Worm (Caenorhabditis elegans) whole organism, L4 larva: ENCODE data around the gene F40F8.12.
A peak's percentile ranks its signal among the peaks of the same experiment; 100 is the strongest.

ENCODE experiments used
- D1046.2 ChIP-seq: fragments of 200-800 bp; sonication (Bioruptor generic); IDR thresholded peaks from 2 replicates; pipeline ENCODE4 v1.3.6; 2022; ENCODE audit warnings: missing genetic modification characterization, missing compliant biosample characterization
- Y48G9A.11 ChIP-seq: fragments of 200-800 bp; sonication (Bioruptor generic); IDR thresholded peaks from 2 replicates; pipeline ENCODE4 v1.3.6; 2022; ENCODE audit warnings: missing genetic modification reagents, missing genetic modification characterization, missing compliant biosample characterization
- Y75B8A.6 ChIP-seq: fragments of 200-800 bp; sonication (Bioruptor generic); IDR thresholded peaks from 2 replicates; pipeline ENCODE4 v1.3.6; 2022; ENCODE audit warnings: missing genetic modification reagents, missing genetic modification characterization, missing compliant biosample characterization
- aha-1 ChIP-seq: fragments of 150-350 bp; peaks from one replicate; lab custom pipeline; 2014; ENCODE audit warnings: missing biosample characterization, missing genetic modification characterization
- aly-2 ChIP-seq: sonication (generic microtip); optimal IDR thresholded peaks from 2 replicates; lab custom pipeline; 2018; ENCODE audit warnings: missing biosample characterization, missing genetic modification characterization
- ama-1 ChIP-seq: fragments of 150-350 bp; optimal IDR thresholded peaks from 2 replicates; lab custom pipeline; 2014; ENCODE audit warnings: inconsistent platforms, mixed read lengths
- ceh-32 ChIP-seq: sonication (generic microtip); optimal IDR thresholded peaks from 2 replicates; lab custom pipeline; 2016; ENCODE audit warnings: mild to moderate bottlenecking, missing genetic modification characterization, missing compliant biosample characterization; ENCODE audit not compliant: poor library complexity
- ces-1 ChIP-seq: fragments of 150-350 bp; sonication (generic microtip); optimal IDR thresholded peaks from 4 replicates; lab custom pipeline; 2014; ENCODE audit warnings: missing biosample characterization, missing genetic modification reagents, missing genetic modification characterization
- ctbp-1 ChIP-seq: fragments of 200-800 bp; sonication (Bioruptor generic); IDR thresholded peaks from 2 replicates; pipeline ENCODE4 v1.3.6; 2022; ENCODE audit warnings: missing genetic modification reagents, missing genetic modification characterization, missing compliant biosample characterization
- daf-16 ChIP-seq, 3 experiments: sonication (generic microtip); optimal IDR thresholded peaks; 2 replicates each; lab custom pipeline; 2016 to 2017; ENCODE audit warnings: missing genetic modification characterization in 3 of 3, missing genetic modification reagents in 3 of 3, mild to moderate bottlenecking in 2 of 3, missing compliant biosample characterization in 2 of 3, missing biosample characterization in 1 of 3, moderate library complexity in 1 of 3
- daf-19 ChIP-seq: fragments of 200-800 bp; sonication (Bioruptor generic); conservative IDR thresholded peaks from 2 replicates; pipeline ENCODE4 v1.3.6; 2022; ENCODE audit warnings: missing genetic modification characterization, missing compliant biosample characterization
- dmd-8 ChIP-seq: fragments of 200-800 bp; sonication (Bioruptor generic); IDR thresholded peaks from 2 replicates; pipeline ENCODE4 v1.3.6; 2022; ENCODE audit warnings: missing genetic modification characterization, missing compliant biosample characterization
- dpl-1 ChIP-seq: fragments of 150-350 bp; optimal IDR thresholded peaks from 2 replicates; lab custom pipeline; 2014; ENCODE audit warnings: missing biosample characterization, missing genetic modification reagents, missing genetic modification characterization
- egl-27 ChIP-seq: sonication (generic microtip); optimal IDR thresholded peaks from 3 replicates; lab custom pipeline; 2017; ENCODE audit warnings: missing biosample characterization, missing genetic modification reagents, missing genetic modification characterization
- egl-43 ChIP-seq: fragments of 200-800 bp; sonication (Bioruptor generic); IDR thresholded peaks from 2 replicates; pipeline ENCODE4 v1.3.6; 2022; ENCODE audit warnings: missing genetic modification reagents, missing genetic modification characterization, missing compliant biosample characterization
- hlh-30 ChIP-seq: sonication (generic microtip); optimal IDR thresholded peaks from 2 replicates; lab custom pipeline; 2017; ENCODE audit warnings: antibody characterized with exemption, mild to moderate bottlenecking, missing genetic modification characterization, missing compliant biosample characterization; ENCODE audit not compliant: insufficient read depth
- hmg-1.1 ChIP-seq: fragments of 200-800 bp; sonication (Bioruptor generic); IDR thresholded peaks from 2 replicates; pipeline ENCODE4 v1.3.6; 2022; ENCODE audit warnings: missing genetic modification reagents, missing genetic modification characterization, missing compliant biosample characterization
- jun-1 ChIP-seq: fragments of 150-350 bp; optimal IDR thresholded peaks from 2 replicates; lab custom pipeline; 2014; ENCODE audit warnings: missing biosample characterization, missing genetic modification reagents, missing genetic modification characterization
- lin-38 ChIP-seq: fragments of 200-800 bp; sonication (Bioruptor generic); IDR thresholded peaks from 2 replicates; pipeline ENCODE4 v1.3.6; 2022; ENCODE audit warnings: missing genetic modification reagents, missing genetic modification characterization, missing compliant biosample characterization
- lir-3 ChIP-seq: sonication (generic microtip); optimal IDR thresholded peaks from 2 replicates; lab custom pipeline; 2016; ENCODE audit warnings: mild to moderate bottlenecking, missing genetic modification characterization, missing compliant biosample characterization
- lsy-2 ChIP-seq, 2 experiments: fragments of 150-350 bp in 1 of 2; sonication (generic microtip) in 1 of 2; optimal IDR thresholded peaks; 2 replicates each; lab custom pipeline; 2014 to 2017; ENCODE audit warnings: missing biosample characterization in 2 of 2, missing genetic modification characterization in 2 of 2
- madf-9 ChIP-seq: fragments of 200-800 bp; sonication (Bioruptor generic); conservative IDR thresholded peaks from 2 replicates; pipeline ENCODE4 v1.3.6; 2022; ENCODE audit warnings: missing genetic modification reagents, missing genetic modification characterization, missing compliant biosample characterization
- mdl-1 ChIP-seq, 2 experiments: fragments of 150-350 bp in 1 of 2; sonication (generic microtip) in 1 of 2; optimal IDR thresholded peaks; 2 replicates each; lab custom pipeline; 2014 to 2017; ENCODE audit warnings: missing biosample characterization in 2 of 2, missing genetic modification characterization in 2 of 2
- mdt-29 ChIP-seq: fragments of 200-800 bp; sonication (Bioruptor generic); IDR thresholded peaks from 2 replicates; pipeline ENCODE4 v1.3.6; 2022; ENCODE audit warnings: missing genetic modification reagents, missing genetic modification characterization, missing compliant biosample characterization
- mes-2 ChIP-seq: sonication (generic microtip); optimal IDR thresholded peaks from 2 replicates; lab custom pipeline; 2016; ENCODE audit warnings: missing genotype, mild to moderate bottlenecking, missing genetic modification characterization, missing compliant biosample characterization; ENCODE audit not compliant: poor library complexity, severe bottlenecking
- mxl-2 ChIP-seq: fragments of 200-800 bp; sonication (Bioruptor generic); conservative IDR thresholded peaks from 2 replicates; pipeline ENCODE4 v1.3.6; 2022; ENCODE audit warnings: missing genetic modification reagents, missing genetic modification characterization, missing compliant biosample characterization
- nhr-11 ChIP-seq: fragments of 150-350 bp; optimal IDR thresholded peaks from 2 replicates; lab custom pipeline; 2014; ENCODE audit warnings: missing biosample characterization, missing genetic modification characterization
- nhr-42 ChIP-seq: fragments of 200-800 bp; sonication (Bioruptor generic); IDR thresholded peaks from 2 replicates; pipeline ENCODE4 v1.3.6; 2022; ENCODE audit warnings: missing genetic modification characterization, missing compliant biosample characterization
- nhr-6 ChIP-seq: fragments of 150-350 bp; optimal IDR thresholded peaks from 2 replicates; lab custom pipeline; 2014; ENCODE audit warnings: missing biosample characterization, missing genetic modification characterization
- nhr-77 ChIP-seq: fragments of 150-350 bp; optimal IDR thresholded peaks from 2 replicates; lab custom pipeline; 2014; ENCODE audit warnings: missing biosample characterization, missing genetic modification characterization
- php-3 ChIP-seq: fragments of 200-800 bp; sonication (Bioruptor generic); IDR thresholded peaks from 2 replicates; pipeline ENCODE4 v1.3.6; 2022; ENCODE audit warnings: missing genetic modification reagents, missing genetic modification characterization, missing compliant biosample characterization
- sdz-12 ChIP-seq: fragments of 200-800 bp; sonication (Bioruptor generic); optimal IDR thresholded peaks from 2 replicates; lab custom pipeline; 2018; ENCODE audit warnings: mild to moderate bottlenecking, missing genetic modification characterization, missing compliant biosample characterization
- snpc-1.2 ChIP-seq: fragments of 200-800 bp; sonication (Bioruptor generic); IDR thresholded peaks from 2 replicates; pipeline ENCODE4 v1.3.6; 2022; ENCODE audit warnings: missing genetic modification reagents, missing genetic modification characterization, missing compliant biosample characterization
- tra-1 ChIP-seq: fragments of 200-800 bp; sonication (Bioruptor generic); IDR thresholded peaks from 2 replicates; pipeline ENCODE4 v1.3.6; 2022; ENCODE audit warnings: missing genetic modification reagents, missing genetic modification characterization, missing compliant biosample characterization
- unc-39 ChIP-seq: sonication (generic microtip); optimal IDR thresholded peaks from 2 replicates; lab custom pipeline; 2017; ENCODE audit warnings: missing biosample characterization, missing genetic modification characterization
- unc-62 ChIP-seq, 3 experiments: fragments of 150-350 bp in 1 of 3; sonication (generic microtip); optimal IDR thresholded peaks in 2 of 3; peaks in 1 of 3; 1 replicate in 1 of 3; 2 replicates in 2 of 3; lab custom pipeline; 2014 to 2017; ENCODE audit warnings: missing biosample characterization in 3 of 3, missing genetic modification characterization in 3 of 3, missing genetic modification reagents in 3 of 3, missing genotype in 1 of 3
- vab-7 ChIP-seq: fragments of 200-800 bp; sonication (Bioruptor generic); IDR thresholded peaks from 2 replicates; pipeline ENCODE4 v1.3.6; 2022; ENCODE audit warnings: missing genetic modification reagents, missing genetic modification characterization, missing compliant biosample characterization
- ztf-7 ChIP-seq: fragments of 150-350 bp; optimal IDR thresholded peaks from 2 replicates; lab custom pipeline; 2014; ENCODE audit warnings: missing biosample characterization, missing genetic modification characterization

F40F8.12 gene

DNA sequence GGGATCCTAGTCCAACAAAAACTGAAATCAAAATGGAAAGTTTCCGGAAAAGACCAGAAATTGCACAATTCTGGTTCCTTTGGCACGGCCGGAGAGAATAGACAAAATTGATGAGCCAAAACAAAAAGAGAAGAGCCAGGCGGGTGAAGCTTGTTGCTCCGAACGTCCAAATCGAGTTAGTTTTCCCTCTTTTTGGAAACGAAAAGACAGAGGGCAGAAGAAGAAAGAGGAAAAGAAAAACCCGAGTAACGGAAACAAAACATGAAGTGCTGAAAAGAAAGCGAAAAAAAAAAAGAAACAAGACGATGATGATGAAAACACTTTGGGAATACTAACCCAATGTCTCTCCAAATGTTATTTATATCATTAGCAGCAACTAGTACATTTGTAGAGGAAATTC is 38.0 kb upstream of the F40F8.12 start:
- no peak for TF ChIP-seq jun-1 (tag; lab: Kevin White, UChicago)
- peak; percentile 62 for TF ChIP-seq ces-1 (GFP tag; lab: Kevin White, UChicago)
- no peak for TF ChIP-seq lin-38
- no peak for TF ChIP-seq hlh-30
- no peak for TF ChIP-seq dmd-8 (GFP tag; lab: Robert Waterston, UW)

DNA sequence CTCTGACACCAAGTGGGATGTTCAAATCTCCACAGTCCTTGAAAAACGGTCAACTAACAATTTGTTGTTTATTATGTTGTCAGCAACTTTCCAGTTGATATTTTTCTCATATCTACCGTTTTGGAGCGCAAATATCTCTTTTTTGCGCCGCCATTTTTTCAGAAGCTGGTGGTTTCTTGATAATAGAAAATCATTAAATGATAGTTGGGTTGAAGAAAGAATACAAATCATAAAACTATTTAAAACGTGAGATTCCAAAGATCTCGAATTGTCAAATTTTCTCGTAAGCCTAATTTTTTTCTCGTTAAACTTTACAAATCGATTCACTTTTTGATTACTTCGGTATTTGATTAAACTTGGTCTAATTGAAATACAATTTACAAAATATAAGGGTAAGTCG is 37.2 kb upstream of the F40F8.12 start, which contains the start of gene rpl-42:
rpl-42 (plus strand) TSS at position 301 of the 400 bp plus-strand sequence.
- TF ChIP-seq snpc-1.2 (GFP tag; lab: Robert Waterston, UW) (no peak), aha-1 (tag; lab: Kevin White, UChicago) (no peak), dmd-8 (GFP tag; lab: Robert Waterston, UW) (no peak), egl-27 (tag; lab: Kevin White, UChicago) (no peak), D1046.2 (GFP tag; lab: Robert Waterston, UW) (no peak), hlh-30 (no peak), unc-39 (tag; lab: Kevin White, UChicago) (no peak), daf-19 (GFP tag; lab: Robert Waterston, UW) (no peak), mdt-29 (GFP tag; lab: Robert Waterston, UW) (no peak), Y75B8A.6 (GFP tag; lab: Robert Waterston, UW) (no peak), jun-1 (tag; lab: Kevin White, UChicago) (no peak)

DNA sequence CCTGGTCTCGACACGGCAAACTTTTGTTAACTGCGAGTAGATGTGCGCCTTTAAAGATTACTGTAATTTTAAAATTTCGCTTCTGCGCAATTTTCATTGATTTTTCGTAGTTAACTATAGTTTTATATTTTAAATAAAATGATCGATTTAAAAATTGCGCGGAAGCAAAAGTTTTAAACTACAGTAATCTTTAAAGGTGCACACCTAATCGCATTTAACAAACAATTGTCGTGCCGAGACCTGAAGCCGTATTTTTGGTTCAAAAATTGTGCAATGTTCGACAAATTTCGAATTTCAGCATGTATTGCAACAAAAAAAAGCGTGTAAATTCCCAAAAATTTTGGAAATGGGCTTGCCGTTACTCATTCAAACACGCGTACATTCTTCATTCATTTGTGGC is 35.2 kb upstream of the F40F8.12 start:
- TF ChIP-seq aha-1 (tag; lab: Kevin White, UChicago) (peak; percentile 15), aly-2 (tag; lab: Kevin White, UChicago) (no peak), unc-62 (GFP tag; optimal IDR thresholded peaks at IDR 0.05 in 1 of 2; lab: Kevin White, UChicago) (peak in 1 of 2 experiments; percentile 26), unc-62 (tag; optimal IDR thresholded peaks at IDR 0.05; lab: Kevin White, UChicago) (no peak), tra-1 (GFP tag; lab: Robert Waterston, UW) (no peak)

DNA sequence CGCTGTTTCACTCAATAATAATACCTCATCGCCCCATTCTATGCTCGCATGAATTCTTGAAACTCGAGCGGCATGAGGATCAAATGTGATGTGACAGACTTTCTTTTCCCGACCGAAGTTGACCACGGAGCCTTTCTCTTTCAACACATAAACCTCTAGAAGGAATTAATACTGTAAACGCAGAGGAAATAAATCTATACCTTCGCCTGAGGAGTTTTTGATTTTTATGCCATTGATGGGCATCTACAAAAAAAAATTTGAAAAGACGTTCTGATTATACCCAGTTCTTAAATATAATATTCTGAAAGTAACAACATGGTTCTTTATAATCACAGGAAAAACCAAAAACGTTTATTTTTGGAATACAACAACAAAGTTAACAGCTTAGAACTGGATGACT is 33.4 kb upstream of the F40F8.12 start, which contains the start of gene nbs-1:
nbs-1 (minus strand) TSS at position 246 of the 400 bp plus-strand sequence.
- TF ChIP-seq snpc-1.2 (GFP tag; lab: Robert Waterston, UW) (peak; percentile 54; the same call in 1 of the 2 replicates), lin-38 (peak; percentile 49; the same call in 1 of the 2 replicates), unc-39 (tag; lab: Kevin White, UChicago) (no peak), Y48G9A.11 (0 out of 2 replicates have a peak, but pooled peaks have one; percentile 38), lsy-2 (tag; optimal IDR thresholded peaks at IDR 0.05; lab: Kevin White, UChicago) (peak in 1 of 2 experiments; percentile 29), mes-2 (tag; lab: Kevin White, UChicago) (peak; percentile 21), nhr-6 (tag; lab: Kevin White, UChicago) (no peak), ama-1 (lab: Kevin White, UChicago) (peak; percentile 14)

DNA sequence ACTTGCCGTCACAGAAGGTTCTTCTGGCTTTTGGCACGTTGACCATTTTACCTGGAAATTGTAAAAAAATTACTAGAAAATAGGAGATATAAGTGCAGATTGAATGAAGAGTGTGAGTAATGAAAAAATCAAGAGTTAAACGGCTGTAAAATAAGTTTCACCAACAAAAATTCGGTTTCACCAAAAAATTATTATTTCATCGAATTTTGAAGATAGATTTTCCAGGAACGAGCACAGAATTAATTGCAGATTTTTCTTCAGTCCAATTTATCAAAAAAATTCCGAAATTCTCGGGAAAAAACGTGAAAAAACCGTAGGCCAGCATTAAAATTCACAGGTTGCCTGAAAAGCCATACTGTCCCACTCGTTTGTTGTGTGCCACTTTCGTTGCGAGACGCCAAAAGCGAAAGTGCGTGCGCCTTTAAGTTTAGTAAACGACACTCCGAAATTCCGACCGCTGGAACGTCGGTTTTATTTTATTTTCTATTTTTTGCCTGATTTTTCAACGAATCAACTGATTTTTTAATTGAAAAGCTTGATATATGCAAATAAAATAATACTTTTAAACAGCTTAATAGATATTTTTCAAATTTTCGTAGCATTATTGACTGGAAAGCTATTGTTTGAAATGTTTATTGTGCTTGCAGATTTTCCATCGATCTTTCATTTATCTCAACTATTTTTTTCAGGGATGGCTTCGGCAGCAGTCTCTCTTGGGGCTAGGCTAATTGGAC is 32.3 kb upstream of the F40F8.12 start, which contains the start of the genes rpl-36.A and nuo-1:
rpl-36.A (minus strand) TSS at position 51 of the 734 bp plus-strand sequence.
nuo-1 (plus strand) TSS at position 684 of the 734 bp plus-strand sequence.
- TF ChIP-seq mdt-29 (GFP tag; lab: Robert Waterston, UW): no peak
- TF ChIP-seq dpl-1: peak; percentile 83
- peak; percentile 56 for TF ChIP-seq ama-1 (lab: Kevin White, UChicago)
- TF ChIP-seq mdl-1 (tag; optimal IDR thresholded peaks at IDR 0.05; lab: Kevin White, UChicago): peak in 1 of 2 experiments; percentile 27
- no peak for TF ChIP-seq daf-16 (GFP tag; optimal IDR thresholded peaks at IDR 0.05; lab: Kevin White, UChicago)
- TF ChIP-seq daf-16 (tag; optimal IDR thresholded peaks at IDR 0.05; lab: Kevin White, UChicago): peak; percentile 41
- peak; percentile 67 for TF ChIP-seq nhr-11 (tag; lab: Kevin White, UChicago)
- no peak for TF ChIP-seq jun-1 (tag; lab: Kevin White, UChicago)
- no peak for TF ChIP-seq mxl-2 (GFP tag; lab: Robert Waterston, UW)
- TF ChIP-seq hlh-30: peak; percentile 76
- no peak for TF ChIP-seq madf-9 (GFP tag; lab: Robert Waterston, UW)
- no peak for TF ChIP-seq Y75B8A.6 (GFP tag; lab: Robert Waterston, UW)
- peak; percentile 86 for TF ChIP-seq nhr-77
- TF ChIP-seq ceh-32: no peak
- no peak for TF ChIP-seq php-3
- no peak for TF ChIP-seq ctbp-1 (GFP tag; lab: Robert Waterston, UW)
- no peak for TF ChIP-seq aly-2 (tag; lab: Kevin White, UChicago)
- no peak for TF ChIP-seq egl-43
- TF ChIP-seq hmg-1.1 (GFP tag; lab: Robert Waterston, UW): peak; percentile 72
- TF ChIP-seq lir-3: no peak
- no peak for TF ChIP-seq vab-7
- TF ChIP-seq unc-62 (GFP tag; optimal IDR thresholded peaks at IDR 0.05 in 1 of 2; lab: Kevin White, UChicago): peak in 1 of 2 experiments; percentile 50
- no peak for TF ChIP-seq unc-62 (tag; optimal IDR thresholded peaks at IDR 0.05; lab: Kevin White, UChicago)
- no peak for TF ChIP-seq nhr-42 (GFP tag; lab: Robert Waterston, UW)
- TF ChIP-seq sdz-12 (GFP tag; lab: Kevin White, UChicago): no peak
- TF ChIP-seq ztf-7: no peak
- no peak for TF ChIP-seq snpc-1.2 (GFP tag; lab: Robert Waterston, UW)
